Fruit fly (Drosophila melanogaster): ENCODE measurements around the gene CG13694.

dm6 chr2L:107476-108436 lies 8.5 kb downstream of the CG13694 start:
- TF ChIP-seq CG8478 (optimal IDR thresholded peaks at IDR 0.05) (no peak), psq (optimal IDR thresholded peaks at IDR 0.05) (no peak)

Data from whole organism.